1 fruit fly cellular context compared by ENCODE assay signal in the genomic region with DNA sequence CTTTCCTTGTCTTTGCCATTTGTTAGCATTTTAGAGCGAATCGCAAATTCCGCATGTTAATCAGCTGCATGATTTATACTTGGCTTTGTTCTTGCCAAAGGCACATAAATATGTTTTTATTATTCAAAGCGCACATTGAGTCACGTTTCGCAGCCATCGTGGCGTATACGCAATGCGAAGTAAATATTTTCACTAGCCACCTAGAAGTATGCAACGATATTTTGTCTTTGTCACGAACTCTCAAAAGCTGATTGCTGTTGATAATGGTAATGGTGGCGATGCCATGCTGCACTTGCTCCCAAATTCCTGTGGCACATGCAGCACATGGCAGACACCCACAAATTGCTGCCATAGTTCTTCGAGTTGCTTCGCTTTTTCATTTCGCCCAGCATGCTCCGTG.
A peak's percentile ranks its signal among the peaks of the same experiment; 100 is the strongest.
TF ChIP-seq lines count a peak whose summit lies in the region.

No protein-coding gene starts in this region.

TF ChIP-seq in whole organism, embryonic, 481 proteins besides CTCF, POLR2A, EP300 and RAD21 (continued from another document and continues in another):
- TF ChIP-seq chinmo (GFP tag; IDR thresholded peaks at IDR 0.05; lab: Robert Waterston, UW; ENCODE audit: partially characterized antibody) (0 out of 4 replicates have a peak, but pooled peaks have one; percentile 68), ftz-f1 (GFP tag; optimal IDR thresholded peaks at IDR 0.05; lab: Kevin White, UChicago) (no peak), CG2678 (tag; optimal IDR thresholded peaks at IDR 0.05; lab: Kevin White, UChicago) (no peak), CG13424 (tag; optimal IDR thresholded peaks at IDR 0.05; lab: Kevin White, UChicago) (no peak), CG3995 (GFP tag; optimal IDR thresholded peaks at IDR 0.05; lab: Kevin White, UChicago) (peak; percentile 44), CG7372 (GFP tag; IDR thresholded peaks at IDR 0.05; lab: Robert Waterston, UW) (peak; percentile 99), CG8924 (tag; optimal IDR thresholded peaks at IDR 0.05; lab: Kevin White, UChicago) (no peak), ara (GFP tag; IDR thresholded peaks at IDR 0.05; lab: Robert Waterston, UW) (peak; percentile 14; the same call in 1 of the 2 replicates), so (GFP tag; IDR thresholded peaks at IDR 0.05; lab: Robert Waterston, UW) (no peak), CG1647 (GFP tag; optimal IDR thresholded peaks at IDR 0.05; lab: Kevin White, UChicago) (no peak), CG1603 (tag; optimal IDR thresholded peaks at IDR 0.05; lab: Kevin White, UChicago) (no peak), NC2α (GFP tag; optimal IDR thresholded peaks at IDR 0.05; lab: Kevin White, UChicago) (no peak), Dip3 (GFP tag; optimal IDR thresholded peaks at IDR 0.05; lab: Kevin White, UChicago) (no peak), Elba2 (GFP tag; optimal IDR thresholded peaks at IDR 0.05; lab: Kevin White, UChicago) (no peak), unc-4 (GFP tag; IDR thresholded peaks at IDR 0.05; lab: Robert Waterston, UW; ENCODE audit: partially characterized antibody) (no peak), CG17802 (tag; optimal IDR thresholded peaks at IDR 0.05; lab: Kevin White, UChicago) (no peak), Fer3 (tag; optimal IDR thresholded peaks at IDR 0.05; lab: Kevin White, UChicago) (no peak), stc (GFP tag; IDR thresholded peaks at IDR 0.05; lab: Robert Waterston, UW) (0 out of 2 replicates have a peak, but pooled peaks have one; percentile 15), CG8281 (tag; optimal IDR thresholded peaks at IDR 0.05; lab: Kevin White, UChicago) (no peak), CG12391 (tag; optimal IDR thresholded peaks at IDR 0.05; lab: Kevin White, UChicago) (no peak), dmrt11E (tag; optimal IDR thresholded peaks at IDR 0.05; lab: Kevin White, UChicago) (no peak), slbo (GFP tag; IDR thresholded peaks at IDR 0.05; lab: Robert Waterston, UW) (no peak), CG4820 (GFP tag; optimal IDR thresholded peaks at IDR 0.05; lab: Kevin White, UChicago) (no peak), Antp (GFP tag; optimal IDR thresholded peaks at IDR 0.05; lab: Kevin White, UChicago) (no peak), Pdp1 (GFP tag; optimal IDR thresholded peaks at IDR 0.05; lab: Kevin White, UChicago) (no peak), Opbp (GFP tag; IDR thresholded peaks at IDR 0.05; lab: Robert Waterston, UW; ENCODE audit: partially characterized antibody) (no peak), jumu (GFP tag; optimal IDR thresholded peaks at IDR 0.05; lab: Kevin White, UChicago) (no peak), CG11456 (GFP tag; IDR thresholded peaks at IDR 0.05; lab: Robert Waterston, UW) (no peak), h (optimal IDR thresholded peaks at IDR 0.05; lab: Kevin White, UChicago) (no peak), dysf (GFP tag; IDR thresholded peaks at IDR 0.05; lab: Robert Waterston, UW) (no peak), Rx (GFP tag; IDR thresholded peaks at IDR 0.05; lab: Robert Waterston, UW) (peak; percentile 40; the same call in 1 of the 2 replicates), prd (optimal IDR thresholded peaks at IDR 0.05; lab: Kevin White, UChicago) (no peak), prd (GFP tag; IDR thresholded peaks at IDR 0.05; lab: Robert Waterston, UW) (0 out of 3 replicates have a peak, but pooled peaks have one; percentile 36), CG32772 (GFP tag; IDR thresholded peaks at IDR 0.05; lab: Robert Waterston, UW) (no peak), sob (GFP tag; IDR thresholded peaks at IDR 0.05; lab: Robert Waterston, UW) (0 out of 2 replicates have a peak, but pooled peaks have one; percentile 28), Mes4 (GFP tag; optimal IDR thresholded peaks at IDR 0.05; lab: Kevin White, UChicago) (no peak), dm (GFP tag; optimal IDR thresholded peaks at IDR 0.05; lab: Kevin White, UChicago) (no peak), D19B (GFP tag; optimal IDR thresholded peaks at IDR 0.05; lab: Kevin White, UChicago) (no peak), CG8944 (GFP tag; optimal IDR thresholded peaks at IDR 0.05; lab: Kevin White, UChicago) (no peak), pnt (GFP tag; optimal IDR thresholded peaks at IDR 0.05; lab: Kevin White, UChicago) (no peak), bab2 (GFP tag; optimal IDR thresholded peaks at IDR 0.05; lab: Kevin White, UChicago) (no peak), ken (GFP tag; IDR thresholded peaks at IDR 0.05; lab: Robert Waterston, UW) (peak; percentile 39; the same call in 1 of the 3 replicates), CG9797 (GFP tag; optimal IDR thresholded peaks at IDR 0.05; lab: Kevin White, UChicago) (no peak), CG30431 (GFP tag; optimal IDR thresholded peaks at IDR 0.05; lab: Kevin White, UChicago) (no peak), CG11247 (GFP tag; IDR thresholded peaks at IDR 0.05; lab: Robert Waterston, UW) (no peak), CG17829 (tag; optimal IDR thresholded peaks at IDR 0.05; lab: Kevin White, UChicago) (no peak), tin (GFP tag; optimal IDR thresholded peaks at IDR 0.05; lab: Kevin White, UChicago) (no peak), Ada2b (GFP tag; IDR thresholded peaks at IDR 0.05; lab: Robert Waterston, UW) (no peak), luna (GFP tag; optimal IDR thresholded peaks at IDR 0.05; lab: Kevin White, UChicago) (no peak), run (tag; optimal IDR thresholded peaks at IDR 0.05; lab: Kevin White, UChicago) (no peak), bigmax (GFP tag; optimal IDR thresholded peaks at IDR 0.05; lab: Kevin White, UChicago) (no peak), Side (GFP tag; optimal IDR thresholded peaks at IDR 0.05; lab: Kevin White, UChicago) (no peak), Lim3 (GFP tag; IDR thresholded peaks at IDR 0.05; lab: Robert Waterston, UW) (no peak), gsb (GFP tag; IDR thresholded peaks at IDR 0.05; lab: Robert Waterston, UW) (no peak), caup (GFP tag; optimal IDR thresholded peaks at IDR 0.05; lab: Kevin White, UChicago; ENCODE audit: severe bottlenecking) (no peak), jing (GFP tag; optimal IDR thresholded peaks at IDR 0.05; lab: Kevin White, UChicago) (no peak), CG6813 (GFP tag; optimal IDR thresholded peaks at IDR 0.05; lab: Kevin White, UChicago) (no peak), Sox100B (GFP tag; optimal IDR thresholded peaks at IDR 0.05; lab: Kevin White, UChicago) (no peak), Ets65A (GFP tag; lab: Kevin White, UChicago) (no peak), trem (tag; optimal IDR thresholded peaks at IDR 0.05; lab: Kevin White, UChicago) (no peak), sd (tag; optimal IDR thresholded peaks at IDR 0.05; lab: Kevin White, UChicago) (no peak), Hand (GFP tag; optimal IDR thresholded peaks at IDR 0.05; lab: Kevin White, UChicago) (no peak), CG16813 (GFP tag; IDR thresholded peaks at IDR 0.05; lab: Robert Waterston, UW; ENCODE audit: partially characterized antibody) (no peak), repo (GFP tag; optimal IDR thresholded peaks at IDR 0.05; lab: Kevin White, UChicago) (peak; percentile 8), lov (optimal IDR thresholded peaks at IDR 0.05; lab: Kevin White, UChicago) (no peak), lov (GFP tag; IDR thresholded peaks at IDR 0.05; lab: Robert Waterston, UW) (peak; percentile 66; the same call in 1 of the 3 replicates), pan (optimal IDR thresholded peaks at IDR 0.05; lab: Kevin White, UChicago) (no peak), pan (GFP tag; optimal IDR thresholded peaks at IDR 0.05 in 1 of 2, IDR thresholded peaks at IDR 0.05 in 1 of 2) (no peak), CG12942 (GFP tag; optimal IDR thresholded peaks at IDR 0.05; lab: Kevin White, UChicago) (no peak), sim (GFP tag; IDR thresholded peaks at IDR 0.05; lab: Robert Waterston, UW) (no peak), gcm (GFP tag; optimal IDR thresholded peaks at IDR 0.05; lab: Kevin White, UChicago) (no peak), CG30403 (GFP tag; optimal IDR thresholded peaks at IDR 0.05; lab: Kevin White, UChicago) (no peak), CG12744 (GFP tag; optimal IDR thresholded peaks at IDR 0.05; lab: Kevin White, UChicago) (peak; percentile 31), grau (tag; optimal IDR thresholded peaks at IDR 0.05; lab: Kevin White, UChicago) (no peak), CG4328 (GFP tag; optimal IDR thresholded peaks at IDR 0.05; lab: Kevin White, UChicago) (no peak), CG14441 (GFP tag; IDR thresholded peaks at IDR 0.05; lab: Robert Waterston, UW) (no peak), seq (GFP tag; IDR thresholded peaks at IDR 0.05; lab: Robert Waterston, UW) (no peak), CG18011 (GFP tag; optimal IDR thresholded peaks at IDR 0.05; lab: Kevin White, UChicago) (peak; percentile 96), fru (optimal IDR thresholded peaks at IDR 0.05; lab: Kevin White, UChicago) (no peak), B-H1 (GFP tag; IDR thresholded peaks at IDR 0.05; lab: Robert Waterston, UW) (no peak), HHEX (GFP tag; optimal IDR thresholded peaks at IDR 0.05; lab: Kevin White, UChicago) (no peak), wor (GFP tag; IDR thresholded peaks at IDR 0.05; lab: Robert Waterston, UW) (no peak), kay (GFP tag; optimal IDR thresholded peaks at IDR 0.05; lab: Kevin White, UChicago) (no peak), Med (GFP tag; lab: Kevin White, UChicago) (peak; percentile 70), CG16863 (GFP tag; optimal IDR thresholded peaks at IDR 0.05; lab: Kevin White, UChicago) (no peak), CG17361 (GFP tag; IDR thresholded peaks at IDR 0.05; lab: Robert Waterston, UW) (no peak), Atf6 (GFP tag; IDR thresholded peaks at IDR 0.05; lab: Robert Waterston, UW) (0 out of 2 replicates have a peak, but pooled peaks have one; percentile 8), Nf-YB (GFP tag; optimal IDR thresholded peaks at IDR 0.05; lab: Kevin White, UChicago) (no peak), ERR (GFP tag; optimal IDR thresholded peaks at IDR 0.05; lab: Kevin White, UChicago) (no peak), disco-r (GFP tag; optimal IDR thresholded peaks at IDR 0.05; lab: Kevin White, UChicago) (no peak), CG4424 (GFP tag; optimal IDR thresholded peaks at IDR 0.05; lab: Kevin White, UChicago) (no peak), dpn (GFP tag; optimal IDR thresholded peaks at IDR 0.05; lab: Kevin White, UChicago) (no peak), CG16815 (GFP tag; optimal IDR thresholded peaks at IDR 0.05; lab: Kevin White, UChicago) (no peak), CG14710 (tag; optimal IDR thresholded peaks at IDR 0.05; lab: Kevin White, UChicago) (no peak), Chrac-16 (GFP tag; optimal IDR thresholded peaks at IDR 0.05; lab: Kevin White, UChicago) (no peak), Drgx (GFP tag; IDR thresholded peaks at IDR 0.05; lab: Robert Waterston, UW) (0 out of 2 replicates have a peak, but pooled peaks have one; percentile 38), emc (GFP tag; optimal IDR thresholded peaks at IDR 0.05; lab: Kevin White, UChicago) (no peak), Abd-B (GFP tag; optimal IDR thresholded peaks at IDR 0.05; lab: Kevin White, UChicago) (no peak), ci (GFP tag; IDR thresholded peaks at IDR 0.05; lab: Robert Waterston, UW) (peak; percentile 74; the same call in 2 of the 3 replicates), CG13287 (GFP tag; IDR thresholded peaks at IDR 0.05; lab: Robert Waterston, UW; ENCODE audit: partially characterized antibody) (peak; percentile 30; the same call in 1 of the 2 replicates), CG3163 (GFP tag; optimal IDR thresholded peaks at IDR 0.05; lab: Kevin White, UChicago) (no peak), cad (GFP tag; optimal IDR thresholded peaks at IDR 0.05; lab: Kevin White, UChicago) (no peak), Lhr (GFP tag; optimal IDR thresholded peaks at IDR 0.05; lab: Kevin White, UChicago) (no peak), ATbp (GFP tag; optimal IDR thresholded peaks at IDR 0.05; lab: Kevin White, UChicago) (no peak), CG12236 (GFP tag; optimal IDR thresholded peaks at IDR 0.05; lab: Kevin White, UChicago) (no peak), tna (GFP tag; IDR thresholded peaks at IDR 0.05; lab: Robert Waterston, UW; ENCODE audit: partially characterized antibody) (no peak), CG11085 (GFP tag; IDR thresholded peaks at IDR 0.05; lab: Robert Waterston, UW) (no peak), dan (GFP tag; IDR thresholded peaks at IDR 0.05; lab: Robert Waterston, UW) (no peak), gt (GFP tag; IDR thresholded peaks at IDR 0.05; lab: Robert Waterston, UW) (no peak), Max (GFP tag; optimal IDR thresholded peaks at IDR 0.05; lab: Kevin White, UChicago) (no peak), Optix (GFP tag; IDR thresholded peaks at IDR 0.05; lab: Robert Waterston, UW) (0 out of 3 replicates have a peak, but pooled peaks have one; percentile 24), insv (GFP tag; optimal IDR thresholded peaks at IDR 0.05; lab: Kevin White, UChicago) (no peak), tio (GFP tag; optimal IDR thresholded peaks at IDR 0.05; lab: Kevin White, UChicago) (no peak), CG3407 (GFP tag; optimal IDR thresholded peaks at IDR 0.05; lab: Kevin White, UChicago) (no peak), aop (GFP tag; IDR thresholded peaks at IDR 0.05; lab: Robert Waterston, UW) (no peak), tgo (GFP tag; IDR thresholded peaks at IDR 0.05; lab: Robert Waterston, UW) (no peak), CG10979 (tag; optimal IDR thresholded peaks at IDR 0.05; lab: Kevin White, UChicago) (peak; percentile 49), CG10274 (GFP tag; optimal IDR thresholded peaks at IDR 0.05; lab: Kevin White, UChicago) (no peak), gem (tag; optimal IDR thresholded peaks at IDR 0.05; lab: Kevin White, UChicago) (no peak), Mrtf (GFP tag; IDR thresholded peaks at IDR 0.05; lab: Robert Waterston, UW) (0 out of 3 replicates have a peak, but pooled peaks have one; percentile 19), CG10366 (GFP tag; IDR thresholded peaks at IDR 0.05; lab: Robert Waterston, UW) (peak; percentile 20; the same call in 1 of the 2 replicates), cwo (GFP tag; optimal IDR thresholded peaks at IDR 0.05; lab: Kevin White, UChicago) (peak; percentile 10), CG17186 (GFP tag; optimal IDR thresholded peaks at IDR 0.05; lab: Kevin White, UChicago) (no peak), Jarid2 (GFP tag; optimal IDR thresholded peaks at IDR 0.05; lab: Kevin White, UChicago) (no peak), ems (GFP tag; optimal IDR thresholded peaks at IDR 0.05; lab: Kevin White, UChicago) (no peak), CG42726 (GFP tag; IDR thresholded peaks at IDR 0.05; lab: Robert Waterston, UW; ENCODE audit: partially characterized antibody) (peak; percentile 63; the same call in 1 of the 2 replicates), CG10267 (tag; optimal IDR thresholded peaks at IDR 0.05; lab: Kevin White, UChicago) (no peak), CG6272 (GFP tag; IDR thresholded peaks at IDR 0.05; lab: Robert Waterston, UW) (0 out of 2 replicates have a peak, but pooled peaks have one; percentile 25), br (optimal IDR thresholded peaks at IDR 0.05; lab: Kevin White, UChicago) (no peak), corto (GFP tag; optimal IDR thresholded peaks at IDR 0.05; lab: Kevin White, UChicago) (no peak)
